Worm (Caenorhabditis elegans): Measurements from ENCODE around the gene oig-2.

oig-2 gene

DNA sequence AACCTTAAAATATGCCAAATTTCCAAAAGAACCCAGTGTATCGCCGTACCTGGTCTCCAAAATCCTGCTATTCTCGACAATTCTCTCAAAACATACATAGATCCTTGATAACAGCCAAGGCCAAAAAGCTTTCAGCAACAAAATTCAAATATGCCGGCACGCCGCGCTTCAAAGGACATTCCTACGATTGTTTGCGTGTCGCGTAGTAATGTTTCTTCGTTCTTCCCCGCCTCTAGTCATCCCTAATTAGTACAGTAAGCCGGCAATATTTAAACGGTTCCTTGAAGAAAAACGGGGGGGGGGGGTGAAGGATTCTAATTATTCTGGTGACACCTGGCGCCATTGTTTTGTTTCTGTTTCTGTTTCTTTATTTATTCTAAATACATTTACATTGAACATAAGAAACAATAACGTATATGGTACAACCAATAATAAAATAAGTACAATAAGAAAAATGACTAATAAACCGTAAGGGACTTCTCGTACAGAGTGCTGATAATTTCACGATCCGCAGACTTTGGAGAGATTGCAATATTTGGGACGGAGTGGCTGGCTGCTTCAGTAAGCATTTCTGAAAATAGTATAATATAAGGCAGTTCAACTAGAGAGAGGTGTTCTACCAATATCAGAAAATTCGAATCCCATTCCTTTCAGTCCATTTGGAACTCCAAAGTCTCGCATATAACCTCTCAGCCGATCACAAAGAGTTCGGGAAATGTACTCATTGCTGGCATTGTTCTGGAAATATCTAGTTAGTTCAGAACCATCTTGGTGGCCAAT, 13.8 kb downstream of the oig-2 start (continued):
- TF ChIP-seq ceh-20 (GFP tag; IDR thresholded peaks at IDR 0.05) (no peak), lin-15B (tag; optimal IDR thresholded peaks at IDR 0.05) (no peak), T26A8.4 (GFP tag; IDR thresholded peaks at IDR 0.05) (peak; percentile 72), lim-7 (GFP tag; IDR thresholded peaks at IDR 0.05) (peak; percentile 67), hlh-30 (tag; optimal IDR thresholded peaks at IDR 0.05; ENCODE audit: insufficient read depth) (no peak), madf-9 (GFP tag; conservative IDR thresholded peaks at IDR 0.05) (no peak), nhr-111 (GFP tag; optimal IDR thresholded peaks at IDR 0.05) (peak; percentile 18), ceh-82 (tag; optimal IDR thresholded peaks at IDR 0.05) (no peak), nhr-76 (tag; optimal IDR thresholded peaks at IDR 0.05) (no peak), pqm-1 (tag; optimal IDR thresholded peaks at IDR 0.05) (no peak), dmd-8 (GFP tag; IDR thresholded peaks at IDR 0.05) (no peak), set-16 (GFP tag; IDR thresholded peaks at IDR 0.05) (no peak), lir-3 (tag; optimal IDR thresholded peaks at IDR 0.05) (no peak), gei-8 (GFP tag; optimal IDR thresholded peaks at IDR 0.05) (no peak), tag-97 (GFP tag; IDR thresholded peaks at IDR 0.05) (no peak), egl-43 (GFP tag; IDR thresholded peaks at IDR 0.05) (no peak), ama-1 (optimal IDR thresholded peaks at IDR 0.05) (no peak), snpc-4 (tag; optimal IDR thresholded peaks at IDR 0.05) (no peak), vab-7 (GFP tag; IDR thresholded peaks at IDR 0.05) (no peak), ceh-44 (GFP tag; IDR thresholded peaks at IDR 0.05) (no peak), daf-19 (GFP tag; conservative IDR thresholded peaks at IDR 0.05) (no peak), ceh-62 (tag; optimal IDR thresholded peaks at IDR 0.05) (no peak), cey-2 (tag; optimal IDR thresholded peaks at IDR 0.05; ENCODE audit: borderline replicate concordance, insufficient read depth) (no peak), F44E2.7 (GFP tag; IDR thresholded peaks at IDR 0.05) (no peak), sdz-12 (GFP tag; optimal IDR thresholded peaks at IDR 0.05) (no peak), R02D3.7 (tag; optimal IDR thresholded peaks at IDR 0.05) (no peak), unc-39 (tag; optimal IDR thresholded peaks at IDR 0.05) (no peak), mxl-3 (GFP tag; optimal IDR thresholded peaks at IDR 0.05) (no peak), nhr-102 (tag; optimal IDR thresholded peaks at IDR 0.05) (peak; percentile 65), lin-39 (tag; optimal IDR thresholded peaks at IDR 0.05) (no peak), mes-2 (tag; optimal IDR thresholded peaks at IDR 0.05; ENCODE audit: poor library complexity, severe bottlenecking) (no peak), Y105C5A.15 (GFP tag; IDR thresholded peaks at IDR 0.05) (no peak), aha-1 (tag) (peak; percentile 73), madf-5 (GFP tag; IDR thresholded peaks at IDR 0.05) (no peak), mxl-2 (GFP tag; conservative IDR thresholded peaks at IDR 0.05) (0 out of 2 replicates have a peak, but pooled peaks have one; percentile 20), snpc-1.2 (GFP tag; IDR thresholded peaks at IDR 0.05) (0 out of 2 replicates have a peak, but pooled peaks have one; percentile 24), dmd-9 (GFP tag; IDR thresholded peaks at IDR 0.05) (no peak), dpl-1 (GFP tag; optimal IDR thresholded peaks at IDR 0.05) (no peak), nhr-48 (tag; optimal IDR thresholded peaks at IDR 0.05) (no peak), zfp-2 (tag; optimal IDR thresholded peaks at IDR 0.05) (no peak), mdt-29 (GFP tag; IDR thresholded peaks at IDR 0.05) (peak; percentile 64), ceh-28 (tag; optimal IDR thresholded peaks at IDR 0.05) (no peak), hlh-11 (tag; optimal IDR thresholded peaks at IDR 0.05) (peak; percentile 53), nhr-237 (tag; optimal IDR thresholded peaks at IDR 0.05) (no peak), Y48G9A.11 (GFP tag; IDR thresholded peaks at IDR 0.05) (0 out of 2 replicates have a peak, but pooled peaks have one; percentile 19), nhr-28 (tag; optimal IDR thresholded peaks at IDR 0.05) (no peak), hif-1 (tag; optimal IDR thresholded peaks at IDR 0.05) (no peak), lsy-2 (tag; optimal IDR thresholded peaks at IDR 0.05) (no peak), zip-2 (tag; optimal IDR thresholded peaks at IDR 0.05) (no peak), daf-8 (GFP tag; IDR thresholded peaks at IDR 0.05) (no peak), mep-1 (tag; optimal IDR thresholded peaks at IDR 0.05) (peak; percentile 21)

Data from whole organism, L4 larva.